Worm (Caenorhabditis elegans): ENCODE results near the gene B0554.7.
A peak's percentile ranks its signal among the peaks of the same experiment; 100 is the strongest.

B0554.7 gene

DNA sequence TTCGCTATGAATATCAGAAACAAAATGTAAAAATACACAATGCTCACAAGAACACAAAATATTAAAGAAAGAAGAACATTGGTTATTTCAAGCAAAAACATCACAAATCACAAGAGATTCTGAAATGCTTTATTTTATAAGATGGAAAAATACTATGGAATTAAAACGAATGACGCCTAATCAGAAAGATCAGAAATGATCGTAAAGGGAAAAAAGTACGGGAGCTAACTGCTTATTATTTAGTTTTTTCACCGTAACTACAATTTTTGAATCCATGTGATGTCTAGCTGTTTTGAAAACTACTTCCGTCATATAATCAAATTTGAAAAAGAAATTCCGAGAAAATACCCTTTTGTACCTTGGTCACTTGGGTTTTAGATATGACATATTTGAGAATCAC is 27.6 kb upstream of the B0554.7 start, which contains the start of gene srbc-57:
Gene srbc-57, minus strand, starts transcription at position 101 of the 400 bp plus-strand sequence.
- TF ChIP-seq K12H6.12 (tag; optimal IDR thresholded peaks at IDR 0.05) (no peak), nhr-179 (tag; optimal IDR thresholded peaks at IDR 0.05) (no peak), let-607 (tag; optimal IDR thresholded peaks at IDR 0.05) (no peak), tbx-9 (tag; optimal IDR thresholded peaks at IDR 0.05; ENCODE audit: borderline replicate concordance) (no peak), T07F8.4 (tag; optimal IDR thresholded peaks at IDR 0.05) (no peak)

- no peak for TF ChIP-seq madf-6 (GFP tag; IDR thresholded peaks at IDR 0.05)
- TF ChIP-seq sptf-2 (GFP tag; optimal IDR thresholded peaks at IDR 0.05), result no peak
- no peak for TF ChIP-seq F10E7.11 (tag; optimal IDR thresholded peaks at IDR 0.05)
- TF ChIP-seq T26A5.8 (tag; optimal IDR thresholded peaks at IDR 0.05), result no peak
- TF ChIP-seq athp-1 (tag; optimal IDR thresholded peaks at IDR 0.05), result no peak
- no peak for TF ChIP-seq F55B11.4 (tag; optimal IDR thresholded peaks at IDR 0.05; ENCODE audit: borderline replicate concordance, insufficient read depth)
- TF ChIP-seq him-1 (tag; optimal IDR thresholded peaks at IDR 0.05), result no peak
- TF ChIP-seq ama-1 (optimal IDR thresholded peaks at IDR 0.05), result no peak
- no peak for TF ChIP-seq ama-1 (GFP tag; optimal IDR thresholded peaks at IDR 0.05)
- TF ChIP-seq mes-4 (tag; optimal IDR thresholded peaks at IDR 0.05), result no peak
- TF ChIP-seq nhr-90 (tag; optimal IDR thresholded peaks at IDR 0.05), result no peak
- TF ChIP-seq B0336.3 (GFP tag; IDR thresholded peaks at IDR 0.05), result no peak
- TF ChIP-seq bed-1 (GFP tag; IDR thresholded peaks at IDR 0.05), result no peak
- no peak for TF ChIP-seq ceh-79 (tag; optimal IDR thresholded peaks at IDR 0.05)
- TF ChIP-seq T07F8.4 (tag; optimal IDR thresholded peaks at IDR 0.05), result no peak
- no peak for TF ChIP-seq attf-6 (GFP tag; IDR thresholded peaks at IDR 0.05)
- no peak for TF ChIP-seq ets-4 (GFP tag; optimal IDR thresholded peaks at IDR 0.05)
- TF ChIP-seq xnd-1 (tag; optimal IDR thresholded peaks at IDR 0.05), result no peak
- no peak for TF ChIP-seq madf-10 (tag; optimal IDR thresholded peaks at IDR 0.05)
- TF ChIP-seq zim-3 (tag; optimal IDR thresholded peaks at IDR 0.05), result no peak
- TF ChIP-seq ztf-3 (GFP tag; optimal IDR thresholded peaks at IDR 0.05), result no peak
Measured at ce11 chrV:467507-467906, 26.7 kb upstream of the B0554.7 start.

- TF ChIP-seq athp-1 (tag; optimal IDR thresholded peaks at IDR 0.05) (no peak), tbp1 (GFP tag; optimal IDR thresholded peaks at IDR 0.05) (no peak), repo-1 (tag; optimal IDR thresholded peaks at IDR 0.05) (no peak), gei-17 (GFP tag; optimal IDR thresholded peaks at IDR 0.05) (no peak), hlh-12 (tag; optimal IDR thresholded peaks at IDR 0.05) (no peak)
Measured at ce11 chrV:465355-465754, 24.5 kb upstream of the B0554.7 start.

DNA sequence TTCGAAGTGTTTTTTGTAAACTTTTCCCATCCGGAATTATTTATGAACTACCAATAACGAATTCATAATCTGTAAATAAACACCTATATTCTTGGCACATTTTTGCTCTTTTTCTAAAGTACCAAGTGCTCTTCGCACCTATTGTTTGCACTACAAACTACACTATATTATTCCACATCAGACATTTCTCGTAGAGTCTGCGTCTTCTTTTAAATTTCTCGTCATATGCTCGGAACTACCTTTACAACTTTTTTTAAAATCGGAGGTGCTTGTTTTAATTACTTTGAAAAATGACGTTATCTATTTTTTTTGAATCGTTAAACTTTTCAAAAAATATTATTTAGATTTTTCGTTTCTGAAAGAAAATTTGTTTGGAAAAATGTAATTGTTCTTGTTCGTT is 24.0 kb upstream of the B0554.7 start, which contains the start of gene nhr-201:
Gene nhr-201, plus strand, starts transcription at position 29 of the 400 bp plus-strand sequence.
- TF ChIP-seq nhr-80 (tag; optimal IDR thresholded peaks at IDR 0.05) (peak; percentile 11), mes-4 (tag; optimal IDR thresholded peaks at IDR 0.05) (no peak)

- TF ChIP-seq nhr-80 (tag; optimal IDR thresholded peaks at IDR 0.05) (peak; percentile 49), somi-1 (GFP tag; optimal IDR thresholded peaks at IDR 0.05) (no peak)
Measured at ce11 chrV:462263-462662, 21.4 kb upstream of the B0554.7 start, which contains the start of gene nhr-202. Gene nhr-202, plus strand, starts transcription at chrV:462588.

DNA sequence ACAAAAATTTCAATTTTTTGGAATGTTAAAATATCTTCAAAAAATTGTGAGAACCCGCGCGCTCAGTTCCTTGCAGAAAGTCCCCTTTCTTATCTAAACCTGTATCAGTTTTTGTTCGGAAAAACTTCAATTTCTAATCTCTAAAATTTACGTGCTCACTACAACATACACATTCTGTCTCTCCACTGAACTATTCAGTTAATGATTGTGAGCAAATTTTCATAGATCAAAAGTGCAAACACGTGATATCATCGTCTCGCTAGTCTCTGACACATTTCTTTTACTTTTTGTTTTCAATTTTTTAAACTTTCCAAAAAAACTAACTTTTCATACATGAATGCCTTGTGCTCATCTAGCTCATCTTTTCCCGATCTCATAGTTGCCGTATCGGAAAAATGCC is 18.6 kb upstream of the B0554.7 start, which contains the start of gene nhr-203:
Gene nhr-203, plus strand, starts transcription at position 332 of the 400 bp plus-strand sequence.
- TF ChIP-seq Y53F4B.3 (GFP tag; IDR thresholded peaks at IDR 0.05) (no peak), B0261.1 (tag; optimal IDR thresholded peaks at IDR 0.05) (no peak), nhr-80 (tag; optimal IDR thresholded peaks at IDR 0.05) (peak; percentile 67)

Measured in whole organism, young adult.